Fruit fly (Drosophila melanogaster) whole organism, prepupa: ENCODE measurements around the gene RpL18.

Experiments
- CG11902 ChIP-seq: fragments of 200-800 bp; sonication (Bioruptor generic); optimal IDR thresholded peaks from 3 replicates; lab custom pipeline; 2016; ENCODE audit warnings: missing biosample characterization, missing genetic modification characterization
- CG6163 ChIP-seq: fragments of 200-800 bp; sonication (Bioruptor generic); IDR thresholded peaks from 3 replicates; pipeline ENCODE4 v1.3.6; 2022; ENCODE audit warnings: missing biosample characterization, missing genetic modification characterization
- CG6808 ChIP-seq: fragments of 200-800 bp; sonication (Bioruptor generic); optimal IDR thresholded peaks from 3 replicates; lab custom pipeline; 2017; ENCODE audit warnings: missing biosample characterization, missing genetic modification characterization, mild to moderate bottlenecking, moderate library complexity, missing genetic modification reagents
- cyc ChIP-seq: fragments of 200-800 bp; sonication (Bioruptor generic); optimal IDR thresholded peaks from 3 replicates; lab custom pipeline; 2016; ENCODE audit warnings: missing biosample characterization, missing genetic modification characterization
- eg ChIP-seq: fragments of 200-800 bp; sonication (Bioruptor generic); IDR thresholded peaks from 3 replicates; pipeline ENCODE4 v1.3.6; 2022; ENCODE audit warnings: missing biosample characterization, missing genetic modification characterization

Gene RpL18

dm6 chr3L:7191218-7191617 lies 49.9 kb downstream of the RpL18 start (continued):
- TF ChIP-seq cyc (GFP tag; lab: Kevin White, UChicago) (no peak), CG6808 (no peak), CG11902 (GFP tag; lab: Kevin White, UChicago) (no peak)

DNA sequence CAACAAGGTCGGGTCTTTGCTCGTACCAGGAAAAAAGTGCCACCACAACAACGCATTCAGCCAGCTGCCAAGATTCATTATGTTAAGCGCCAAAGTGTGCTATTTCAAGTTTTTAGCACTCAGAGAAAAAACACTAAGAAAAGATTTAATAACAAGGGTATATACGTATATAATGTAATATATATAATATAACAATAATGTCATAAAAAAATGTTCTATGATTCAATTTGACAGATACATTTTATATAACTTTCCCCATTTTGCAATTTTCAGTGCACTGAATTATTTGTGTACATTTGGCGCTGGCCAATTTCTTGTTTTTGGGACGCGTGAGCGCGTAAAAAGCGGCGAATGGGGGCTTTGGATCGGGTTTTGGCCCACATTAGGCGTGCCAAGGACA lies 50.7 kb downstream of the RpL18 start:
- TF ChIP-seq CG6163 (GFP tag; lab: Robert Waterston, UW) (no peak), eg (GFP tag; lab: Robert Waterston, UW) (peak; percentile 63; the same call in 2 of the 3 replicates)
